Fruit fly (Drosophila melanogaster) whole organism, prepupa: ENCODE results near the gene CG5966.

Experiments used
- Blimp-1 ChIP-seq: fragments of 200-800 bp; sonication (Bioruptor generic); optimal IDR thresholded peaks from 3 replicates; lab custom pipeline; 2017; ENCODE audit warnings: missing biosample characterization, missing genetic modification characterization, mild to moderate bottlenecking, moderate library complexity, missing genetic modification reagents
- CG10631 ChIP-seq: fragments of 200-800 bp; sonication (Bioruptor generic); optimal IDR thresholded peaks from 2 replicates; lab custom pipeline; 2016; ENCODE audit warnings: missing biosample characterization, missing genetic modification characterization
- CG10669 ChIP-seq: fragments of 200-800 bp; sonication (Bioruptor generic); optimal IDR thresholded peaks from 3 replicates; lab custom pipeline; 2018; ENCODE audit warnings: missing biosample characterization, mild to moderate bottlenecking, missing genetic modification characterization, moderate library complexity
- CG11294 ChIP-seq: fragments of 200-800 bp; sonication (Bioruptor generic); IDR thresholded peaks from 2 replicates; pipeline ENCODE4 v1.3.6; 2022; ENCODE audit warnings: missing biosample characterization, missing genetic modification characterization
- CG11902 ChIP-seq: fragments of 200-800 bp; sonication (Bioruptor generic); optimal IDR thresholded peaks from 3 replicates; lab custom pipeline; 2016; ENCODE audit warnings: missing biosample characterization, missing genetic modification characterization
- CG15336 ChIP-seq: fragments of 200-800 bp; sonication (Bioruptor generic); IDR thresholded peaks from 2 replicates; pipeline ENCODE4 v1.3.6; 2022; ENCODE audit warnings: missing biosample characterization, missing genetic modification characterization
- CG1621 ChIP-seq: fragments of 200-800 bp; sonication (Bioruptor generic); optimal IDR thresholded peaks from 3 replicates; lab custom pipeline; 2018; ENCODE audit warnings: missing biosample characterization, mild to moderate bottlenecking, missing genetic modification characterization
- CG16779 ChIP-seq: fragments of 200-800 bp; sonication (Bioruptor generic); optimal IDR thresholded peaks from 3 replicates; lab custom pipeline; 2017; ENCODE audit warnings: missing biosample characterization, mild to moderate bottlenecking, missing genetic modification characterization
- CG3032 ChIP-seq: fragments of 200-800 bp; optimal IDR thresholded peaks from 2 replicates; lab custom pipeline; 2019; ENCODE audit warnings: missing biosample characterization, mild to moderate bottlenecking, missing genetic modification characterization, moderate library complexity
- CG31627 ChIP-seq: fragments of 200-800 bp; sonication (Bioruptor generic); optimal IDR thresholded peaks from 3 replicates; lab custom pipeline; 2016; ENCODE audit warnings: missing biosample characterization, missing genetic modification characterization
- CG32006 ChIP-seq: fragments of 200-800 bp; sonication (Bioruptor generic); optimal IDR thresholded peaks from 3 replicates; lab custom pipeline; 2017; ENCODE audit warnings: missing biosample characterization, mild to moderate bottlenecking, missing genetic modification characterization
- CG34406 ChIP-seq: fragments of 200-800 bp; sonication (Bioruptor generic); optimal IDR thresholded peaks from 3 replicates; lab custom pipeline; 2016; ENCODE audit warnings: missing biosample characterization, missing genetic modification characterization
- CG3919 ChIP-seq: fragments of 200-800 bp; sonication (Bioruptor generic); optimal IDR thresholded peaks from 3 replicates; lab custom pipeline; 2016; ENCODE audit warnings: missing biosample characterization, missing genetic modification characterization
- CG6163 ChIP-seq: fragments of 200-800 bp; sonication (Bioruptor generic); IDR thresholded peaks from 3 replicates; pipeline ENCODE4 v1.3.6; 2022; ENCODE audit warnings: missing biosample characterization, missing genetic modification characterization
- CG6276 ChIP-seq: fragments of 200-800 bp; sonication (Bioruptor generic); optimal IDR thresholded peaks from 2 replicates; lab custom pipeline; 2017; ENCODE audit warnings: missing biosample characterization, mild to moderate bottlenecking, missing genetic modification characterization
- CG6792 ChIP-seq: fragments of 200-800 bp; sonication (Bioruptor generic); optimal IDR thresholded peaks from 3 replicates; lab custom pipeline; 2016; ENCODE audit warnings: missing biosample characterization, missing genetic modification characterization
- CG6854 ChIP-seq: fragments of 200-800 bp; sonication (Bioruptor generic); optimal IDR thresholded peaks from 2 replicates; lab custom pipeline; 2017; ENCODE audit warnings: missing biosample characterization, mild to moderate bottlenecking, missing genetic modification characterization
- CG7368 ChIP-seq: fragments of 200-800 bp; sonication (Bioruptor generic); optimal IDR thresholded peaks from 3 replicates; lab custom pipeline; 2016; ENCODE audit warnings: missing biosample characterization, missing genetic modification characterization
- CG8119 ChIP-seq: fragments of 200-800 bp; sonication (Bioruptor generic); IDR thresholded peaks from 3 replicates; pipeline ENCODE4 v1.3.6; 2022; ENCODE audit warnings: missing biosample characterization, missing genetic modification characterization
- CG8319 ChIP-seq: fragments of 200-800 bp; sonication (Bioruptor generic); optimal IDR thresholded peaks from 3 replicates; lab custom pipeline; 2016; ENCODE audit warnings: missing biosample characterization, missing genetic modification characterization
- CG8632 ChIP-seq: fragments of 200-800 bp; sonication (Bioruptor generic); optimal IDR thresholded peaks from 3 replicates; lab custom pipeline; 2016; ENCODE audit warnings: missing biosample characterization, missing genetic modification characterization
- CG9139 ChIP-seq: fragments of 200-800 bp; sonication (Bioruptor generic); optimal IDR thresholded peaks from 3 replicates; lab custom pipeline; 2017; ENCODE audit warnings: missing biosample characterization, mild to moderate bottlenecking, missing genetic modification characterization
- Eip75B ChIP-seq: fragments of 200-800 bp; sonication (Bioruptor generic); optimal IDR thresholded peaks from 3 replicates; lab custom pipeline; 2016; ENCODE audit warnings: missing biosample characterization, missing genetic modification characterization
- Eip78C ChIP-seq: fragments of 200-800 bp; sonication (Bioruptor generic); peaks from one replicate; lab custom pipeline; 2016; ENCODE audit warnings: missing biosample characterization, missing genetic modification characterization
- Ets96B ChIP-seq: fragments of 200-800 bp; optimal IDR thresholded peaks from 2 replicates; lab custom pipeline; 2019; ENCODE audit warnings: missing biosample characterization, mild to moderate bottlenecking, missing genetic modification characterization, moderate library complexity
- Gug ChIP-seq: fragments of 200-800 bp; sonication (Bioruptor generic); IDR thresholded peaks from 2 replicates; pipeline ENCODE4 v1.3.6; 2022; ENCODE audit warnings: missing biosample characterization, missing genetic modification characterization
- Hr38 ChIP-seq: sonication (Bioruptor generic); optimal IDR thresholded peaks from 2 replicates; lab custom pipeline; 2016; ENCODE audit warnings: missing biosample characterization, missing genetic modification characterization
- Hr39 ChIP-seq: fragments of 200-800 bp; sonication (Bioruptor generic); optimal IDR thresholded peaks from 2 replicates; lab custom pipeline; 2016; ENCODE audit warnings: missing biosample characterization, missing genetic modification characterization
- Hr4 ChIP-seq: fragments of 200-800 bp; sonication (Bioruptor generic); optimal IDR thresholded peaks from 3 replicates; lab custom pipeline; 2016; ENCODE audit warnings: missing biosample characterization, missing genetic modification characterization
- Lpt ChIP-seq: fragments of 200-800 bp; sonication (Bioruptor generic); optimal IDR thresholded peaks from 3 replicates; lab custom pipeline; 2016; ENCODE audit warnings: missing biosample characterization, missing genetic modification characterization
- Met ChIP-seq: fragments of 200-800 bp; sonication (Bioruptor generic); optimal IDR thresholded peaks from 3 replicates; lab custom pipeline; 2016; ENCODE audit warnings: missing biosample characterization, missing genetic modification characterization
- OdsH ChIP-seq: fragments of 200-800 bp; sonication (Bioruptor generic); optimal IDR thresholded peaks from 3 replicates; lab custom pipeline; 2016; ENCODE audit warnings: missing biosample characterization, missing genetic modification characterization
- Smox ChIP-seq: fragments of 200-800 bp; sonication (Bioruptor generic); optimal IDR thresholded peaks from 3 replicates; lab custom pipeline; 2016; ENCODE audit warnings: missing biosample characterization, missing genetic modification characterization
- Sox102F ChIP-seq: fragments of 200-800 bp; sonication (Bioruptor generic); optimal IDR thresholded peaks from 2 replicates; lab custom pipeline; 2016; ENCODE audit warnings: missing biosample characterization, mild to moderate bottlenecking, missing genetic modification characterization
- Sox14 ChIP-seq: fragments of 200-800 bp; sonication (Bioruptor generic); optimal IDR thresholded peaks from 3 replicates; lab custom pipeline; 2016; ENCODE audit warnings: missing biosample characterization, missing genetic modification characterization
- Sox15 ChIP-seq: fragments of 200-800 bp; sonication (Bioruptor generic); optimal IDR thresholded peaks from 3 replicates; lab custom pipeline; 2016; ENCODE audit warnings: missing biosample characterization, missing genetic modification characterization
- acj6 ChIP-seq: fragments of 200-800 bp; sonication (Bioruptor generic); optimal IDR thresholded peaks from 3 replicates; lab custom pipeline; 2016; ENCODE audit warnings: missing biosample characterization, missing genetic modification characterization
- cyc ChIP-seq: fragments of 200-800 bp; sonication (Bioruptor generic); optimal IDR thresholded peaks from 3 replicates; lab custom pipeline; 2016; ENCODE audit warnings: missing biosample characterization, missing genetic modification characterization
- dac ChIP-seq: fragments of 200-800 bp; sonication (Bioruptor generic); optimal IDR thresholded peaks from 2 replicates; lab custom pipeline; 2017; ENCODE audit warnings: missing biosample characterization, mild to moderate bottlenecking, missing genetic modification characterization
- dsx ChIP-seq: fragments of 200-800 bp; optimal IDR thresholded peaks from 3 replicates; lab custom pipeline; 2019; ENCODE audit warnings: missing biosample characterization, mild to moderate bottlenecking, missing genetic modification characterization, moderate library complexity; ENCODE audit not compliant: poor library complexity, severe bottlenecking
- eg ChIP-seq: fragments of 200-800 bp; sonication (Bioruptor generic); IDR thresholded peaks from 3 replicates; pipeline ENCODE4 v1.3.6; 2022; ENCODE audit warnings: missing biosample characterization, missing genetic modification characterization
- fd59A ChIP-seq: fragments of 200-800 bp; sonication (Bioruptor generic); optimal IDR thresholded peaks from 2 replicates; lab custom pipeline; 2017; ENCODE audit warnings: missing biosample characterization, mild to moderate bottlenecking, missing genetic modification characterization, missing genetic modification reagents
- fkh ChIP-seq: fragments of 200-800 bp; sonication (Bioruptor generic); optimal IDR thresholded peaks from 3 replicates; lab custom pipeline; 2017; ENCODE audit warnings: missing biosample characterization, mild to moderate bottlenecking, missing genetic modification characterization, moderate library complexity
- lz ChIP-seq: fragments of 200-800 bp; sonication (Bioruptor generic); optimal IDR thresholded peaks from 3 replicates; lab custom pipeline; 2016; ENCODE audit warnings: missing biosample characterization, missing genetic modification characterization
- net ChIP-seq: fragments of 200-800 bp; sonication (Bioruptor generic); optimal IDR thresholded peaks from 3 replicates; lab custom pipeline; 2016; ENCODE audit warnings: missing biosample characterization, missing genetic modification characterization
- pdm3 ChIP-seq: fragments of 200-800 bp; sonication (Bioruptor generic); optimal IDR thresholded peaks from 3 replicates; lab custom pipeline; 2016; ENCODE audit warnings: missing biosample characterization, missing genetic modification characterization
- salr ChIP-seq, 2 experiments: fragments of 200-800 bp; sonication (Bioruptor generic); optimal IDR thresholded peaks; 3 replicates each; lab custom pipeline; 2016 to 2018; ENCODE audit warnings: missing biosample characterization in 2 of 2, missing genetic modification characterization in 2 of 2, mild to moderate bottlenecking in 1 of 2
- spab ChIP-seq: fragments of 200-800 bp; sonication (Bioruptor generic); optimal IDR thresholded peaks from 2 replicates; lab custom pipeline; 2017; ENCODE audit warnings: missing biosample characterization, mild to moderate bottlenecking, missing genetic modification characterization, missing genetic modification reagents
- ss ChIP-seq, 2 experiments: fragments of 200-800 bp; sonication (Bioruptor generic); optimal IDR thresholded peaks; 2 replicates in 1 of 2; 3 replicates in 1 of 2; lab custom pipeline; 2017 to 2018; ENCODE audit warnings: mild to moderate bottlenecking in 2 of 2, missing biosample characterization in 2 of 2, missing genetic modification characterization in 2 of 2, moderate library complexity in 1 of 2
- svp ChIP-seq: fragments of 200-800 bp; sonication (Bioruptor generic); peaks from one replicate; lab custom pipeline; 2016; ENCODE audit warnings: missing biosample characterization, missing genetic modification characterization
- topi ChIP-seq: fragments of 200-800 bp; sonication (Bioruptor generic); optimal IDR thresholded peaks from 3 replicates; lab custom pipeline; 2016; ENCODE audit warnings: missing biosample characterization, missing genetic modification characterization

CG5966 gene

DNA sequence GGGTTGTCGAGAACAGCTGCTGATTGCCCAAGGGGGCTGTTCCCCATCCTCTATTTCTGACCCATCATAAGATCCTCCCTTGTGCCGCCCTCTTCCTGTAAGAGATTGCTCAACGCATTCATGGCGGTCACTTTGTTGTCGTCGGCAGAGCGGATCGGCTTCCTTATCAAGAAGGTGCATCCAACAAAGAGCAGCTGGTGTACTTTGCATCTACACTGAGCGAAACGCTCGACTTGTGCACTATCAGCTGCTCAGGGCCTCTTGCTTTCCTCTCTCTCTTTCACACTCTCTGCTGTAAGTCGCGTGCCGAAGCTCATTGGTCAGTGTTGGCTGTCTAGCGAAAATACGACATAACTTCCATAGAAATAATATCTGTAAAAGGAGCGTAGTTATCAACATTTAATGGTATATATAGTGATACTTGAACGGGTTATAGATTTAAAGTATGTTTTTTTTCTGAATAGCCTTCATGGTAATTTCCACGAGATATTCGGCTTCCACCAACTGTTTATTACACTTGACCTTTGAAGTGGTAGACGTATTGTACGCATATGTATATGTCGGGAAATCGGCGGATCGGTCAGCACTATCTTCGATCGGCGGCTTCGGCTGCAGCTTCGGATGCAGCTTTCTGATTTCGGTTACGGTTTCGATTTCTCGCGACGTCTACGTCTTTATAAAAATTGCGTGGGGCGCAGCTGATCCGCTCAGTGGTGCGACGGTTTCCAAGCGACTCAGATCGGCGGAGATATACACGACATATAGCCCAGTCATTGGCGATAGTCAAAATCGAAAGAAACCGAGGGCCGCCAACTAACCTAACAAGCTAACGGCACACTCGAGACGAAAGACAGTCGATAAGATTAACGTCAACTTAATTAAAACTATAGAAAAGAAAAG lies at the start of gene CG5966:
CG5966 (plus strand) TSS at position 704 of the 900 bp plus-strand sequence.
- TF ChIP-seq CG7368 (no peak), Eip78C (GFP tag; lab: Kevin White, UChicago) (peak; percentile 59), Ets96B (tag; lab: Kevin White, UChicago) (no peak), CG6163 (GFP tag; lab: Robert Waterston, UW) (peak; percentile 46; the same call in 2 of the 3 replicates), fkh (no peak), Eip75B (GFP tag; lab: Kevin White, UChicago) (peak; percentile 7), ss (GFP tag; optimal IDR thresholded peaks at IDR 0.05; lab: Kevin White, UChicago) (peak; percentile 73 to 80), CG1621 (tag; lab: Kevin White, UChicago) (peak; percentile 37), CG6792 (no peak), CG31627 (no peak), eg (GFP tag; lab: Robert Waterston, UW) (peak; percentile 63; the same call in 1 of the 3 replicates), dsx (GFP tag; lab: Kevin White, UChicago) (peak; percentile 18), svp (GFP tag; lab: Kevin White, UChicago) (peak; percentile 88), CG15336 (GFP tag; lab: Robert Waterston, UW) (no peak), Lpt (GFP tag; lab: Kevin White, UChicago) (no peak), net (peak; percentile 56), CG10631 (GFP tag; lab: Kevin White, UChicago) (no peak), lz (GFP tag; lab: Kevin White, UChicago) (no peak), OdsH (GFP tag; lab: Kevin White, UChicago) (no peak), CG8632 (GFP tag; lab: Kevin White, UChicago) (no peak), CG34406 (GFP tag; lab: Kevin White, UChicago) (no peak), Sox15 (GFP tag; lab: Kevin White, UChicago) (no peak), CG8319 (GFP tag; lab: Kevin White, UChicago) (no peak), salr (GFP tag; optimal IDR thresholded peaks at IDR 0.05; lab: Kevin White, UChicago) (peak in 1 of 2 experiments; percentile 42), CG16779 (tag; lab: Kevin White, UChicago) (peak; percentile 13), Gug (peak; percentile 22; the same call in 1 of the 2 replicates), Met (GFP tag; lab: Kevin White, UChicago) (no peak), acj6 (GFP tag; lab: Kevin White, UChicago) (no peak), CG11902 (GFP tag; lab: Kevin White, UChicago) (no peak), CG10669 (GFP tag; lab: Kevin White, UChicago) (peak; percentile 50), Smox (GFP tag; lab: Kevin White, UChicago) (no peak), CG6854 (GFP tag; lab: Kevin White, UChicago) (peak; percentile 51), CG9139 (GFP tag; lab: Kevin White, UChicago) (peak; percentile 77), CG8119 (GFP tag; lab: Robert Waterston, UW) (no peak), spab (peak; percentile 55), Sox102F (no peak), Hr4 (GFP tag; lab: Kevin White, UChicago) (no peak), CG6276 (peak; percentile 48), topi (GFP tag; lab: Kevin White, UChicago) (no peak), CG32006 (GFP tag; lab: Kevin White, UChicago) (peak; percentile 2), CG3032 (tag; lab: Kevin White, UChicago) (no peak), Sox14 (peak; percentile 70), dac (no peak), Hr38 (no peak), Hr39 (GFP tag; lab: Kevin White, UChicago) (no peak), pdm3 (GFP tag; lab: Kevin White, UChicago) (no peak), Blimp-1 (GFP tag; lab: Kevin White, UChicago) (no peak), cyc (GFP tag; lab: Kevin White, UChicago) (no peak), CG11294 (GFP tag; lab: Robert Waterston, UW) (no peak), CG3919 (GFP tag; lab: Kevin White, UChicago) (peak; percentile 28), fd59A (no peak)
